Fruit fly (Drosophila melanogaster) whole organism, embryonic: ENCODE results near the gene CG13605.

Experiments used
- CG1024 ChIP-seq: fragments of 200-800 bp; sonication (Bioruptor generic); IDR thresholded peaks from 2 replicates; pipeline ENCODE4 v1.3.6; 2022; ENCODE audit warnings: missing biosample characterization, missing genetic modification characterization
- CG12219 ChIP-seq: fragments of 200-800 bp; sonication (Bioruptor generic); optimal IDR thresholded peaks from 3 replicates; lab custom pipeline; 2018; ENCODE audit warnings: missing biosample characterization, mild to moderate bottlenecking, missing genetic modification characterization
- CG13123 ChIP-seq: fragments of 200-800 bp; sonication (Bioruptor generic); optimal IDR thresholded peaks from 2 replicates; lab custom pipeline; 2016; ENCODE audit warnings: missing biosample characterization, missing genetic modification characterization
- CG13287 ChIP-seq: fragments of 200-800 bp; sonication (Bioruptor generic); IDR thresholded peaks from 2 replicates; pipeline ENCODE4 v1.3.6; 2022; ENCODE audit warnings: missing biosample characterization, missing genetic modification characterization; ENCODE audit not compliant: partially characterized antibody
- CG14710 ChIP-seq: fragments of 200-800 bp; sonication (Bioruptor generic); optimal IDR thresholded peaks from 3 replicates; lab custom pipeline; 2019; ENCODE audit warnings: missing biosample characterization, mild to moderate bottlenecking, missing genetic modification characterization, moderate library complexity
- CG16813 ChIP-seq: fragments of 200-800 bp; sonication (Bioruptor generic); IDR thresholded peaks from 3 replicates; pipeline ENCODE4 v1.3.6; 2022; ENCODE audit warnings: missing biosample characterization, missing genetic modification characterization; ENCODE audit not compliant: partially characterized antibody
- CG17186 ChIP-seq: fragments of 200-800 bp; sonication (Bioruptor generic); optimal IDR thresholded peaks from 3 replicates; lab custom pipeline; 2017; ENCODE audit warnings: missing biosample characterization, missing genetic modification reagents, missing genetic modification characterization
- CG17385 ChIP-seq: fragments of 200-800 bp; sonication (Bioruptor generic); optimal IDR thresholded peaks from 3 replicates; lab custom pipeline; 2018; ENCODE audit warnings: missing biosample characterization, mild to moderate bottlenecking, missing genetic modification characterization
- CG30403 ChIP-seq: fragments of 200-800 bp; sonication (Bioruptor generic); optimal IDR thresholded peaks from 3 replicates; lab custom pipeline; 2016; ENCODE audit warnings: missing biosample characterization, missing genetic modification characterization
- CG31224 ChIP-seq: fragments of 200-800 bp; sonication (Bioruptor generic); IDR thresholded peaks from 2 replicates; pipeline ENCODE4 v1.3.6; 2022; ENCODE audit warnings: missing biosample characterization, missing genetic modification characterization
- CG3281 ChIP-seq: fragments of 200-800 bp; sonication (Bioruptor generic); optimal IDR thresholded peaks from 3 replicates; lab custom pipeline; 2017; ENCODE audit warnings: missing biosample characterization, mild to moderate bottlenecking, missing genetic modification characterization
- CG34422 ChIP-seq: fragments of 200-800 bp; sonication (Bioruptor generic); IDR thresholded peaks from 3 replicates; pipeline ENCODE4 v1.3.6; 2022; ENCODE audit warnings: missing biosample characterization, missing genetic modification characterization
- CG3838 ChIP-seq: fragments of 200-800 bp; sonication (Bioruptor generic); optimal IDR thresholded peaks from 3 replicates; lab custom pipeline; 2016; ENCODE audit warnings: missing biosample characterization, missing genetic modification characterization
- CG43689 ChIP-seq: fragments of 200-800 bp; sonication (Bioruptor generic); IDR thresholded peaks from 2 replicates; pipeline ENCODE4 v1.3.6; 2022; ENCODE audit warnings: missing biosample characterization, missing genetic modification characterization
- CG4617 ChIP-seq: fragments of 200-800 bp; sonication (Bioruptor generic); optimal IDR thresholded peaks from 3 replicates; lab custom pipeline; 2016; ENCODE audit warnings: missing biosample characterization, missing genetic modification characterization, borderline replicate concordance
- CG6254 ChIP-seq: fragments of 200-800 bp; sonication (Bioruptor generic); optimal IDR thresholded peaks from 3 replicates; lab custom pipeline; 2017; ENCODE audit warnings: mild to moderate bottlenecking, missing biosample characterization, missing genetic modification reagents, missing genetic modification characterization
- CG7987 ChIP-seq: fragments of 200-800 bp; sonication (Bioruptor generic); optimal IDR thresholded peaks from 2 replicates; lab custom pipeline; 2018; ENCODE audit warnings: missing biosample characterization, mild to moderate bottlenecking, missing genetic modification characterization, moderate library complexity
- CHES-1-like ChIP-seq: fragments of 200-800 bp; sonication (Bioruptor generic); optimal IDR thresholded peaks from 2 replicates; lab custom pipeline; 2016; ENCODE audit warnings: missing biosample characterization, missing genetic modification characterization
- Fer2 ChIP-seq: fragments of 200-800 bp; sonication (Bioruptor generic); optimal IDR thresholded peaks from 2 replicates; lab custom pipeline; 2018; ENCODE audit warnings: missing biosample characterization, mild to moderate bottlenecking, missing genetic modification characterization, moderate library complexity
- Jarid2 ChIP-seq: fragments of 200-800 bp; sonication (Bioruptor generic); optimal IDR thresholded peaks from 3 replicates; lab custom pipeline; 2017; ENCODE audit warnings: mild to moderate bottlenecking, missing biosample characterization, missing genetic modification reagents, missing genetic modification characterization
- MESR4 ChIP-seq: fragments of 200-800 bp; sonication (Bioruptor generic); optimal IDR thresholded peaks from 2 replicates; lab custom pipeline; 2018; ENCODE audit warnings: missing biosample characterization, mild to moderate bottlenecking, missing genetic modification characterization, moderate library complexity
- MTF-1 ChIP-seq: fragments of 200-800 bp; sonication (Bioruptor generic); optimal IDR thresholded peaks from 2 replicates; lab custom pipeline; 2018; ENCODE audit warnings: missing biosample characterization, mild to moderate bottlenecking, missing genetic modification characterization, borderline replicate concordance
- Myb ChIP-seq: fragments of 200-800 bp; sonication (Bioruptor generic); optimal IDR thresholded peaks from 2 replicates; lab custom pipeline; 2016; ENCODE audit warnings: missing biosample characterization, missing genetic modification characterization
- NfI ChIP-seq: fragments of 200-800 bp; sonication (Bioruptor generic); optimal IDR thresholded peaks from 3 replicates; lab custom pipeline; 2018; ENCODE audit warnings: missing biosample characterization, mild to moderate bottlenecking, missing genetic modification characterization, moderate library complexity
- Poxn ChIP-seq: fragments of 200-800 bp; sonication (Bioruptor generic); IDR thresholded peaks from 2 replicates; pipeline ENCODE4 v1.3.6; 2022; ENCODE audit warnings: missing biosample characterization, missing genetic modification characterization
- Scr ChIP-seq: fragments of 200-800 bp; sonication (Bioruptor generic); IDR thresholded peaks from 2 replicates; pipeline ENCODE4 v1.3.6; 2022; ENCODE audit warnings: missing biosample characterization, missing genetic modification characterization; ENCODE audit not compliant: partially characterized antibody
- Sin3A ChIP-seq: fragments of >200 bp; optimal IDR thresholded peaks from 2 replicates; lab custom pipeline; 2018
- Six4 ChIP-seq: fragments of 200-800 bp; sonication (Bioruptor generic); optimal IDR thresholded peaks from 2 replicates; lab custom pipeline; 2016; ENCODE audit warnings: missing biosample characterization, missing genetic modification characterization
- Sry-δ ChIP-seq: fragments of 200-800 bp; sonication (Bioruptor generic); optimal IDR thresholded peaks from 2 replicates; lab custom pipeline; 2016; ENCODE audit warnings: missing biosample characterization, missing genetic modification characterization
- YL-1 ChIP-seq: fragments of 200-800 bp; sonication (Bioruptor generic); optimal IDR thresholded peaks from 3 replicates; lab custom pipeline; 2017; ENCODE audit warnings: missing biosample characterization, mild to moderate bottlenecking, missing genetic modification characterization
- amos ChIP-seq: fragments of 200-800 bp; sonication (Bioruptor generic); IDR thresholded peaks from 2 replicates; pipeline ENCODE4 v1.3.6; 2022; ENCODE audit warnings: missing biosample characterization, missing genetic modification characterization; ENCODE audit not compliant: partially characterized antibody
- az2 ChIP-seq: fragments of 200-800 bp; sonication (Bioruptor generic); optimal IDR thresholded peaks from 3 replicates; lab custom pipeline; 2016; ENCODE audit warnings: missing biosample characterization, missing genetic modification characterization
- bbx ChIP-seq: fragments of 200-800 bp; sonication (Bioruptor generic); IDR thresholded peaks from 2 replicates; pipeline ENCODE4 v1.3.6; 2022; ENCODE audit warnings: missing biosample characterization, missing genetic modification characterization; ENCODE audit not compliant: partially characterized antibody
- cato ChIP-seq: fragments of 200-800 bp; sonication (Bioruptor generic); optimal IDR thresholded peaks from 2 replicates; lab custom pipeline; 2016; ENCODE audit warnings: missing biosample characterization, missing genetic modification characterization, borderline replicate concordance
- cg ChIP-seq: fragments of 200-800 bp; sonication (Bioruptor generic); optimal IDR thresholded peaks from 3 replicates; lab custom pipeline; 2019; ENCODE audit warnings: missing biosample characterization, mild to moderate bottlenecking, missing genetic modification characterization, moderate library complexity
- chif ChIP-seq, 2 experiments: fragments of 200-800 bp; sonication (Bioruptor generic); optimal IDR thresholded peaks; 3 replicates each; lab custom pipeline; 2016; ENCODE audit warnings: missing biosample characterization in 2 of 2, missing genetic modification characterization in 2 of 2
- corto ChIP-seq: fragments of 200-800 bp; sonication (Bioruptor generic); optimal IDR thresholded peaks from 2 replicates; lab custom pipeline; 2016; ENCODE audit warnings: missing biosample characterization, mild to moderate bottlenecking, missing genetic modification characterization, moderate library complexity
- crc ChIP-seq: fragments of 200-800 bp; sonication (Bioruptor generic); optimal IDR thresholded peaks from 2 replicates; lab custom pipeline; 2016; ENCODE audit warnings: missing biosample characterization, missing genetic modification characterization
- grn ChIP-seq: fragments of 200-800 bp; sonication (Bioruptor generic); optimal IDR thresholded peaks from 3 replicates; lab custom pipeline; 2017; ENCODE audit warnings: missing biosample characterization, missing genetic modification characterization
- mam ChIP-seq: fragments of 200-800 bp; sonication (Bioruptor generic); optimal IDR thresholded peaks from 3 replicates; lab custom pipeline; 2016; ENCODE audit warnings: missing biosample characterization, missing genetic modification characterization
- phol ChIP-seq: fragments of 200-800 bp; sonication (Bioruptor generic); optimal IDR thresholded peaks from 3 replicates; lab custom pipeline; 2018; ENCODE audit warnings: missing biosample characterization, mild to moderate bottlenecking, missing genetic modification characterization, moderate library complexity
- rib ChIP-seq: fragments of 200-800 bp; sonication (Bioruptor generic); IDR thresholded peaks from 2 replicates; pipeline ENCODE4 v1.3.6; 2022; ENCODE audit warnings: missing biosample characterization, missing genetic modification characterization
- ro ChIP-seq: fragments of 200-800 bp; sonication (Bioruptor generic); IDR thresholded peaks from 2 replicates; pipeline ENCODE4 v1.3.6; 2022; ENCODE audit warnings: missing biosample characterization, missing genetic modification characterization
- scrt ChIP-seq: fragments of 200-800 bp; sonication (Bioruptor generic); optimal IDR thresholded peaks from 2 replicates; lab custom pipeline; 2018; ENCODE audit warnings: missing biosample characterization, mild to moderate bottlenecking, missing genetic modification characterization, moderate library complexity
- sens ChIP-seq: fragments of 200-800 bp; sonication (Bioruptor generic); peaks from one replicate; lab custom pipeline; 2016; ENCODE audit warnings: missing biosample characterization, missing genetic modification characterization
- seq ChIP-seq: fragments of 200-800 bp; sonication (Bioruptor generic); IDR thresholded peaks from 2 replicates; pipeline ENCODE4 v1.3.6; 2022; ENCODE audit warnings: missing biosample characterization, missing genetic modification characterization
- sna ChIP-seq: fragments of 200-800 bp; sonication (Bioruptor generic); IDR thresholded peaks from 2 replicates; pipeline ENCODE4 v1.3.6; 2022; ENCODE audit warnings: missing biosample characterization, missing genetic modification characterization; ENCODE audit not compliant: partially characterized antibody
- sob ChIP-seq: fragments of 200-800 bp; sonication (Bioruptor generic); IDR thresholded peaks from 2 replicates; pipeline ENCODE4 v1.3.6; 2022; ENCODE audit warnings: missing biosample characterization, missing genetic modification characterization
- stwl ChIP-seq: fragments of 200-800 bp; sonication (Bioruptor generic); optimal IDR thresholded peaks from 3 replicates; lab custom pipeline; 2018; ENCODE audit warnings: missing biosample characterization, mild to moderate bottlenecking, missing genetic modification characterization, moderate library complexity
- trh ChIP-seq: fragments of 200-800 bp; sonication (Bioruptor generic); optimal IDR thresholded peaks from 2 replicates; lab custom pipeline; 2016; ENCODE audit warnings: missing biosample characterization, missing genetic modification characterization
- tup ChIP-seq: fragments of 200-800 bp; sonication (Bioruptor generic); optimal IDR thresholded peaks from 2 replicates; lab custom pipeline; 2016; ENCODE audit warnings: missing biosample characterization, mild to moderate bottlenecking, missing genetic modification characterization, moderate library complexity
- unpg ChIP-seq: fragments of 200-800 bp; sonication (Bioruptor generic); optimal IDR thresholded peaks from 3 replicates; lab custom pipeline; 2018; ENCODE audit warnings: missing biosample characterization, mild to moderate bottlenecking, missing genetic modification characterization, moderate library complexity

CG13605 gene

DNA sequence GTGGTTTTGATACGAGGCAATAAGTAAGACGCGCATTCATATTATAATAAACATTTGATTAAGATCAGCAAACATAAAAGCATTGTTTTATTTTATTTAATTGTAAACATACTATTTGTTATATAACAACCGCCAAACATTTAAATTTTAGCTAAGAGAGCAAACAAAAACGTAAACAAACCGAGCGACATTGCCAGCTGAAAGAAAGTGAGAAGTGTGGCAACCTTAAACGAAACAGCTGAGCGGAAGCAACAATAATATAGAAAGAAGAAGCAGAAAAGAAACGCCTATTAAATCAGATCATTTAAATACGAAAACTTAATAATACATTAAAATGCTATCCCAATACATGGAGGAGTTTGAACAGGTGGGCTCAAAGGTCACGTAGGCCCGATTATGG, 22.4 kb upstream of the CG13605 start, which contains the start of gene Sec10 (continued):
- TF ChIP-seq sob (no peak), CHES-1-like (GFP tag; lab: Kevin White, UChicago) (peak; percentile 22), MTF-1 (peak; percentile 9), seq (GFP tag; lab: Robert Waterston, UW) (no peak), corto (no peak), scrt (GFP tag; lab: Kevin White, UChicago) (peak; percentile 85), CG6254 (GFP tag; lab: Kevin White, UChicago) (no peak), sens (GFP tag; lab: Kevin White, UChicago) (peak; percentile 86), CG3281 (no peak), CG13123 (no peak), CG30403 (no peak), CG13287 (GFP tag; lab: Robert Waterston, UW) (peak; percentile 56), CG16813 (GFP tag; lab: Robert Waterston, UW) (no peak), NfI (no peak), Jarid2 (GFP tag; lab: Kevin White, UChicago) (no peak), mam (GFP tag; lab: Kevin White, UChicago) (no peak), CG12219 (GFP tag; lab: Kevin White, UChicago) (no peak), grn (no peak), Fer2 (tag; lab: Kevin White, UChicago) (no peak), az2 (GFP tag; lab: Kevin White, UChicago) (no peak), CG7987 (GFP tag; lab: Kevin White, UChicago) (peak; percentile 3), crc (GFP tag; lab: Kevin White, UChicago) (no peak), chif (GFP tag; optimal IDR thresholded peaks at IDR 0.05; lab: Kevin White, UChicago) (no peak), Poxn (no peak), cato (no peak), cg (GFP tag; lab: Kevin White, UChicago) (no peak), CG31224 (no peak)

DNA sequence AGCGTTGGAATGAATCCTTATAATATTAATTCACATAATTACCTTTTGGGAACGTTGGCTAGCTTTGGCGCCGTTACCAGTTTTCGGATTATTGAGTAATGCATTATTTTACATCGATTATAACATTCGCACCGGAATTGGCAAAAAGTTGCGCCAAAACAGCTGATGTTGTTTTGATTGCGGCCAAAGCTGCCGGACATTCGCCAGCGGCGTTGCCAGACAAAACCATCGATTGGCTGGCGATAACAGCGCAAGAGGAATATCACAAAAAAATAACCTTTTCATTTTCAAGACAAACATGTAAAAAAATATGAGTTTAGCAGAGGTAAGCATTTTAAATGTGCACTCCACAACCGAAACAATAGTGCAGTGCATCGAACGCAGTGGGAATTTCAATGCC, 17.9 kb upstream of the CG13605 start, which contains the start of the genes GatB and Tsc1:
TSS of gene GatB (minus strand) at position 176 of the 400 bp plus-strand sequence.
TSS of gene Tsc1 (plus strand) at position 228 of the 400 bp plus-strand sequence.
- TF ChIP-seq CG14710 (tag; lab: Kevin White, UChicago) (peak; percentile 14), unpg (GFP tag; lab: Kevin White, UChicago) (no peak), Six4 (no peak), CG1024 (GFP tag; lab: Robert Waterston, UW) (no peak), rib (GFP tag; lab: Robert Waterston, UW) (0 out of 2 replicates have a peak, but pooled peaks have one; percentile 21), CG43689 (GFP tag; lab: Robert Waterston, UW) (no peak), CG3838 (GFP tag; lab: Kevin White, UChicago) (peak; percentile 97), Sin3A (lab: Kevin White, UChicago) (peak; percentile 61), CG17186 (peak; percentile 81), CG34422 (GFP tag; lab: Robert Waterston, UW) (peak; percentile 52; the same call in 1 of the 3 replicates), Scr (peak; percentile 37), CG17385 (peak; percentile 46), stwl (peak; percentile 65), Sry-δ (peak; percentile 45), amos (GFP tag; lab: Robert Waterston, UW) (peak; percentile 51), YL-1 (GFP tag; lab: Kevin White, UChicago) (peak; percentile 36), Myb (GFP tag; lab: Kevin White, UChicago) (peak; percentile 19), ro (GFP tag; lab: Robert Waterston, UW) (no peak), MESR4 (GFP tag; lab: Kevin White, UChicago) (peak; percentile 56), tup (GFP tag; lab: Kevin White, UChicago) (no peak), sna (GFP tag; lab: Robert Waterston, UW) (peak; percentile 46; the same call in 1 of the 2 replicates), bbx (peak; percentile 50; the same call in 1 of the 2 replicates), phol (tag; lab: Kevin White, UChicago) (peak; percentile 3), trh (GFP tag; lab: Kevin White, UChicago) (no peak), CG4617 (GFP tag; lab: Kevin White, UChicago) (peak; percentile 75)
